Worm (Caenorhabditis elegans): ENCODE measurements around the gene cox-6B.

The cox-6B gene

DNA sequence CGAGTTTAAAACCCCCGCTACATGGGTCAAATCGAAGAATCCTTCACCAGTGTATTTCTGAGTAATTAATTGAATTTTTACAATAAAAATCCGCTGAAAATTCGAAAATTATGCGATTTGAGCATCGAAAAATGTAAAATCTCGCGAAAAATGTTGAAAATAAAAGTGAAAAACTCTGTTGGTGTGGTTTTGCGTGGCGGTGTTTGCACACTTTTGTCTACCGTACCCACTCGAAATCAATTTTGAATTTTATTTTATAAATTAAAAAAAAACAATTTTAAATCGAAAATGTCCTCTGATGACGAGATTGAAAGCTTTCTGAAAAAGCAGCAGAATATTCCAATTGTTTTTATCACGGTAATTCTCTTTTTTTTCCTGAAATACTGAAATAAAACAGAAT lies 81.3 kb downstream of the cox-6B start, which contains the start of gene Y71H2AM.6:
TSS of gene Y71H2AM.6 (plus strand) at position 264 of the 400 bp plus-strand sequence.
- peak; percentile 76 for TF ChIP-seq dpl-1 (GFP tag; optimal IDR thresholded peaks at IDR 0.05)
- no peak for TF ChIP-seq nhr-41 (GFP tag; IDR thresholded peaks at IDR 0.05)
- no peak for TF ChIP-seq php-3 (GFP tag; IDR thresholded peaks at IDR 0.05)
- no peak for TF ChIP-seq nhr-10 (tag; optimal IDR thresholded peaks at IDR 0.05)
- peak; percentile 90 to 99 for TF ChIP-seq lsy-2 (tag; optimal IDR thresholded peaks at IDR 0.05)
- TF ChIP-seq lin-13 (GFP tag; optimal IDR thresholded peaks at IDR 0.05), result no peak
- TF ChIP-seq hif-1 (tag; optimal IDR thresholded peaks at IDR 0.05), result no peak
- TF ChIP-seq dmd-8 (GFP tag; IDR thresholded peaks at IDR 0.05), result no peak
- no peak for TF ChIP-seq saeg-2 (GFP tag; IDR thresholded peaks at IDR 0.05)
- no peak for TF ChIP-seq unc-130 (GFP tag; optimal IDR thresholded peaks at IDR 0.05)
- TF ChIP-seq ceh-32 (tag; optimal IDR thresholded peaks at IDR 0.05; ENCODE audit: poor library complexity), result no peak
- no peak for TF ChIP-seq F44E2.7 (GFP tag; IDR thresholded peaks at IDR 0.05)
- peak; percentile 21 for TF ChIP-seq rbr-2 (tag; optimal IDR thresholded peaks at IDR 0.05)
- no peak for TF ChIP-seq fos-1 (tag; optimal IDR thresholded peaks at IDR 0.05)
- TF ChIP-seq dmd-6 (GFP tag; IDR thresholded peaks at IDR 0.05), result no peak
- no peak for TF ChIP-seq ceh-44 (GFP tag; IDR thresholded peaks at IDR 0.05)
- TF ChIP-seq nhr-76 (tag; optimal IDR thresholded peaks at IDR 0.05), result no peak
- no peak for TF ChIP-seq unc-62 (GFP tag; optimal IDR thresholded peaks at IDR 0.05 in 1 of 2)
- TF ChIP-seq unc-62 (tag; optimal IDR thresholded peaks at IDR 0.05), result no peak
- TF ChIP-seq zag-1 (tag; optimal IDR thresholded peaks at IDR 0.05), result no peak
- TF ChIP-seq attf-4 (tag; optimal IDR thresholded peaks at IDR 0.05), result no peak
- no peak for TF ChIP-seq gei-8 (GFP tag; optimal IDR thresholded peaks at IDR 0.05)
- no peak for TF ChIP-seq daf-8 (GFP tag; IDR thresholded peaks at IDR 0.05)
- no peak for TF ChIP-seq unc-39 (tag; optimal IDR thresholded peaks at IDR 0.05)
- no peak for TF ChIP-seq Y105C5A.15 (GFP tag; IDR thresholded peaks at IDR 0.05)
- no peak for TF ChIP-seq ama-1 (optimal IDR thresholded peaks at IDR 0.05)
- TF ChIP-seq egl-43 (GFP tag; IDR thresholded peaks at IDR 0.05), result no peak
- no peak for TF ChIP-seq mxl-2 (GFP tag; conservative IDR thresholded peaks at IDR 0.05)
- no peak for TF ChIP-seq snpc-4 (tag; optimal IDR thresholded peaks at IDR 0.05)
- no peak for TF ChIP-seq F10B5.3 (tag; optimal IDR thresholded peaks at IDR 0.05)
- no peak for TF ChIP-seq pqm-1 (tag; optimal IDR thresholded peaks at IDR 0.05)
- TF ChIP-seq hlh-30 (tag; optimal IDR thresholded peaks at IDR 0.05; ENCODE audit: insufficient read depth), result no peak
- no peak for TF ChIP-seq arid-1 (GFP tag; conservative IDR thresholded peaks at IDR 0.05)
- TF ChIP-seq lin-38 (GFP tag; IDR thresholded peaks at IDR 0.05), result peak; percentile 73
- no peak for TF ChIP-seq daf-16 (GFP tag; optimal IDR thresholded peaks at IDR 0.05)
- TF ChIP-seq daf-16 (tag; optimal IDR thresholded peaks at IDR 0.05), result peak; percentile 13
- TF ChIP-seq tra-1 (GFP tag; IDR thresholded peaks at IDR 0.05), result no peak
- no peak for TF ChIP-seq spr-3 (GFP tag; optimal IDR thresholded peaks at IDR 0.05)
- no peak for TF ChIP-seq madf-5 (GFP tag; IDR thresholded peaks at IDR 0.05)
- TF ChIP-seq skn-1 (tag; optimal IDR thresholded peaks at IDR 0.05), result no peak
- no peak for TF ChIP-seq lim-7 (GFP tag; IDR thresholded peaks at IDR 0.05)
- 0 out of 2 replicates have a peak, but pooled peaks have one; percentile 27 for TF ChIP-seq hmg-1.1 (GFP tag; IDR thresholded peaks at IDR 0.05)
- TF ChIP-seq ces-1 (GFP tag; optimal IDR thresholded peaks at IDR 0.05), result no peak
- TF ChIP-seq ctbp-1 (GFP tag; IDR thresholded peaks at IDR 0.05), result no peak
- TF ChIP-seq T26A8.4 (GFP tag; IDR thresholded peaks at IDR 0.05), result no peak
- TF ChIP-seq sdz-12 (GFP tag; optimal IDR thresholded peaks at IDR 0.05), result no peak
- TF ChIP-seq D1046.2 (GFP tag; IDR thresholded peaks at IDR 0.05), result no peak
- TF ChIP-seq ztf-11 (tag; optimal IDR thresholded peaks at IDR 0.05), result no peak
- TF ChIP-seq mes-2 (tag; optimal IDR thresholded peaks at IDR 0.05; ENCODE audit: poor library complexity, severe bottlenecking), result peak; percentile 66
- TF ChIP-seq zfp-2 (tag; optimal IDR thresholded peaks at IDR 0.05), result no peak
- TF ChIP-seq Y5F2A.4 (GFP tag; optimal IDR thresholded peaks at IDR 0.05), result no peak
- TF ChIP-seq daf-12 (tag; optimal IDR thresholded peaks at IDR 0.05), result no peak
- TF ChIP-seq nhr-25 (tag; optimal IDR thresholded peaks at IDR 0.05; ENCODE audit: borderline replicate concordance, insufficient read depth), result no peak

All from whole organism, L4 larva.